Worm (Caenorhabditis elegans): ENCODE measurements around the gene C18E9.5.

ce11 chrII:8933693-8934432 is 35.9 kb upstream of the C18E9.5 start, which contains the start of gene T21B10.3:
- TF ChIP-seq dao-5 (tag; optimal IDR thresholded peaks at IDR 0.05) (no peak), W03F9.2 (tag; optimal IDR thresholded peaks at IDR 0.05) (peak; percentile 68), him-1 (tag; optimal IDR thresholded peaks at IDR 0.05) (peak; percentile 22)
